Fruit fly (Drosophila melanogaster) whole organism, prepupa: ENCODE data around the gene CG8562.

Experiments
- CG3032 ChIP-seq: fragments of 200-800 bp; optimal IDR thresholded peaks from 2 replicates; lab custom pipeline; 2019; ENCODE audit warnings: missing biosample characterization, mild to moderate bottlenecking, missing genetic modification characterization, moderate library complexity
- CG4318 ChIP-seq: fragments of 200-800 bp; sonication (Bioruptor generic); optimal IDR thresholded peaks from 3 replicates; lab custom pipeline; 2017; ENCODE audit warnings: missing biosample characterization, mild to moderate bottlenecking, missing genetic modification characterization
- CG6792 ChIP-seq: fragments of 200-800 bp; sonication (Bioruptor generic); optimal IDR thresholded peaks from 3 replicates; lab custom pipeline; 2016; ENCODE audit warnings: missing biosample characterization, missing genetic modification characterization
- CG6808 ChIP-seq: fragments of 200-800 bp; sonication (Bioruptor generic); optimal IDR thresholded peaks from 3 replicates; lab custom pipeline; 2017; ENCODE audit warnings: missing biosample characterization, missing genetic modification characterization, mild to moderate bottlenecking, moderate library complexity, missing genetic modification reagents
- Ets21C ChIP-seq: fragments of 200-800 bp; sonication (Bioruptor generic); optimal IDR thresholded peaks from 3 replicates; lab custom pipeline; 2016; ENCODE audit warnings: missing biosample characterization, missing genetic modification characterization
- Hr38 ChIP-seq: sonication (Bioruptor generic); optimal IDR thresholded peaks from 2 replicates; lab custom pipeline; 2016; ENCODE audit warnings: missing biosample characterization, missing genetic modification characterization
- Lpt ChIP-seq: fragments of 200-800 bp; sonication (Bioruptor generic); optimal IDR thresholded peaks from 3 replicates; lab custom pipeline; 2016; ENCODE audit warnings: missing biosample characterization, missing genetic modification characterization
- Sox14 ChIP-seq: fragments of 200-800 bp; sonication (Bioruptor generic); optimal IDR thresholded peaks from 3 replicates; lab custom pipeline; 2016; ENCODE audit warnings: missing biosample characterization, missing genetic modification characterization
- dac ChIP-seq: fragments of 200-800 bp; sonication (Bioruptor generic); optimal IDR thresholded peaks from 2 replicates; lab custom pipeline; 2017; ENCODE audit warnings: missing biosample characterization, mild to moderate bottlenecking, missing genetic modification characterization
- dsx ChIP-seq: fragments of 200-800 bp; optimal IDR thresholded peaks from 3 replicates; lab custom pipeline; 2019; ENCODE audit warnings: missing biosample characterization, mild to moderate bottlenecking, missing genetic modification characterization, moderate library complexity; ENCODE audit not compliant: poor library complexity, severe bottlenecking
- esn ChIP-seq: fragments of 200-800 bp; sonication (Bioruptor generic); optimal IDR thresholded peaks from 2 replicates; lab custom pipeline; 2016; ENCODE audit warnings: missing biosample characterization, mild to moderate bottlenecking, missing genetic modification characterization, moderate library complexity
- svp ChIP-seq: fragments of 200-800 bp; sonication (Bioruptor generic); peaks from one replicate; lab custom pipeline; 2016; ENCODE audit warnings: missing biosample characterization, missing genetic modification characterization

DNA sequence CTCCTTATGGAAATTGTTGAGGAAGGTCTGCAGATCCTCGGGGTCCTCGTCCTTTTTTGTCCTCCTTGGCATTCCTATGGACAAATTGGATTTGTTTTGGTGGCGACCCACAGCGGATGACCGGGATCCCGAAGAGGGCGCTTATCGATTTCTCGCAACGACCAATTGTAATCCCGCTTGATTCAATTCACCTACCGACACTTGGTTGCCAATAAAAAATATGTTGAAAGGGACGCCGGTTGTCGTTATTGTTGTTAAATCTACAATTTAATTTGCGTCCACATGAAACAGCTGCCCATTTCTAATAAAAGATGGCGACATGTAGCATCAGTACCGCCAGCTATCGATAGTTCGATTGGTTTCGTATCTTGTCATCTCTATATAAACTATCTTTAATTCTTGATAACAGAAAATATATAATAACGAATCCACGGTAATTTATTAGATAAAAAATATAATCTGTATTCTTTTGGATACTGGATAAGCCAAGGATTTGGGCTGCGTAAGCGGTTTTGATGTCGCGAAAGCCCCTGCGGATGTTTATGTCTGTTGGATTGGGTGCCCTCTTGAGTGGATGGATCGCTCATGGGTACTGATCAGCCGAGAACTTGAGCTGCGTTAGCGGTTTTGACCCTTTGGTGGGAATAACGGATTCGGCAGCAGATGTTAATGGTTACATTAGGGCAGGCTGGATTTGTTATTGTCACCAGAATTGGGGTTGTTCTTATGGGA lies 41.5 kb upstream of the CG8562 start, which contains the start of gene CTCF:
- peak; percentile 67 for TF ChIP-seq esn (GFP tag; lab: Kevin White, UChicago)
- TF ChIP-seq dsx (GFP tag; lab: Kevin White, UChicago), result no peak
- TF ChIP-seq CG6808, result no peak
- TF ChIP-seq Sox14, result peak; percentile 44
- no peak for TF ChIP-seq dac
- no peak for TF ChIP-seq svp (GFP tag; lab: Kevin White, UChicago)
- no peak for TF ChIP-seq CG4318
- no peak for TF ChIP-seq CG6792 (GFP tag; lab: Kevin White, UChicago)
- TF ChIP-seq CG3032 (tag; lab: Kevin White, UChicago), result peak; percentile 56
- no peak for TF ChIP-seq Hr38 (GFP tag; lab: Kevin White, UChicago)
- TF ChIP-seq Ets21C (GFP tag; lab: Kevin White, UChicago), result no peak
- no peak for TF ChIP-seq Lpt (GFP tag; lab: Kevin White, UChicago)
